Fruit fly (Drosophila melanogaster): ENCODE measurements around the gene Upf2.

DNA sequence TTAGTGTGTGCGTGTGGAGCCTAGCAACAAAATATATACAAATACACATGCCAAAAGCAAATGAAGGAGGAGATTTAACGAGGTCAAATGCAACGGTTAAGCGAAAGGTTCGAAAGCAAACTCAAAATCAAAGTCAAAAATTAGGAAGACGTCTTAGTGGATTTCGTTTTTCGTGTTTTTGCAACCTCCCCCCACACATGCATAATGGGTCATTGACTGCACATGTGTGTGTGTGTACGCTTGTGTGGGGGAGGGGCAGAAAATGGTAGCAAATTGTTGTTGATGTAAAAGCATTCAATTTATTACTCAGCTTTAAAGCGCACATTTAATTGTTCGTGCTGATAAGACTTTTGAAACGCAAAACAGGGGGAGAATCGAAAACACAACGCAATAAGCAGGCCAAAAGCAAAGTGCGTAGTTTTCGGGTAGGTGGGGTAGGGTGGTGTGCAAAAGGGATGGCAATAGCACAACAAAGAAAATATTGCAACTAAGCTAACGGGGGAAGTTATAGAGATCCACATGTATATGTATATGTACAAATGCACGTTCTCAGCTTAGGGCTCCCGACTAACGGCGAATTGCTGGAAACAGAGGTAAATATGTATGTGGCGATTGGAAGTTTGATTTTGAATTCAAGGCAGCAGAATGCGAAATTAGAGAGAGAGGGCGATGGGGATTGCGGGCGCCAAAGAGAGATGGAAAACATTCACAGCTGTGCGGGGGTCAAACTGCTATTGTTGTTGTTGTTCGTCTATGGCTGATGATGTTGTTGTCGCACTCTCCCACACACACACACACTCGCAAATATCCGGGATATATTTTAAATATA, 17.8 kb upstream of the Upf2 start:
- TF ChIP-seq Lpt (GFP tag; optimal IDR thresholded peaks at IDR 0.05): no peak
- TF ChIP-seq CG32006 (GFP tag; optimal IDR thresholded peaks at IDR 0.05): peak; percentile 16
- no peak for TF ChIP-seq dsx (GFP tag; optimal IDR thresholded peaks at IDR 0.05; ENCODE audit: poor library complexity, severe bottlenecking)
- TF ChIP-seq CG1621 (tag; optimal IDR thresholded peaks at IDR 0.05): no peak
- TF ChIP-seq Smox (GFP tag; optimal IDR thresholded peaks at IDR 0.05): peak; percentile 45
- no peak for TF ChIP-seq ss (GFP tag; optimal IDR thresholded peaks at IDR 0.05)
- TF ChIP-seq CG6808 (GFP tag; optimal IDR thresholded peaks at IDR 0.05): no peak
- TF ChIP-seq CG9139 (GFP tag; optimal IDR thresholded peaks at IDR 0.05): peak; percentile 38
- no peak for TF ChIP-seq Gug (GFP tag; IDR thresholded peaks at IDR 0.05)
- TF ChIP-seq CG11902 (GFP tag; optimal IDR thresholded peaks at IDR 0.05): no peak
- TF ChIP-seq achi (GFP tag; optimal IDR thresholded peaks at IDR 0.05): no peak
